Worm (Caenorhabditis elegans) whole organism, early embryonic: ENCODE results near the gene cec-1.

ENCODE experiments used
- F13C5.2 ChIP-seq: sonication (generic microtip); optimal IDR thresholded peaks from 2 replicates; lab custom pipeline; 2017; ENCODE audit warnings: mild to moderate bottlenecking, missing genetic modification characterization, inconsistent platforms, missing compliant biosample characterization
- aly-1 ChIP-seq: sonication (generic microtip); optimal IDR thresholded peaks from 2 replicates; lab custom pipeline; 2016; ENCODE audit warnings: missing genetic modification characterization, missing compliant biosample characterization
- ama-1 ChIP-seq: fragments of 150-350 bp; optimal IDR thresholded peaks from 2 replicates; lab custom pipeline; 2014
- ceh-13 ChIP-seq: fragments of 200-800 bp; sonication (Bioruptor generic); optimal IDR thresholded peaks from 2 replicates; lab custom pipeline; 2018; ENCODE audit warnings: mild to moderate bottlenecking, missing genetic modification characterization, missing compliant biosample characterization
- ets-7 ChIP-seq: sonication (generic microtip); optimal IDR thresholded peaks from 2 replicates; lab custom pipeline; 2016; ENCODE audit warnings: missing genotype, missing genetic modification characterization, missing compliant biosample characterization
- hmbx-1 ChIP-seq: sonication (generic microtip); optimal IDR thresholded peaks from 2 replicates; lab custom pipeline; 2016; ENCODE audit warnings: mild to moderate bottlenecking, missing genetic modification characterization, missing compliant biosample characterization
- hnd-1 ChIP-seq: sonication (generic microtip); optimal IDR thresholded peaks from 2 replicates; lab custom pipeline; 2016; ENCODE audit warnings: missing genetic modification characterization, missing compliant biosample characterization
- tra-4 ChIP-seq: sonication (generic microtip); optimal IDR thresholded peaks from 2 replicates; lab custom pipeline; 2017; ENCODE audit warnings: missing genetic modification characterization, missing compliant biosample characterization

DNA sequence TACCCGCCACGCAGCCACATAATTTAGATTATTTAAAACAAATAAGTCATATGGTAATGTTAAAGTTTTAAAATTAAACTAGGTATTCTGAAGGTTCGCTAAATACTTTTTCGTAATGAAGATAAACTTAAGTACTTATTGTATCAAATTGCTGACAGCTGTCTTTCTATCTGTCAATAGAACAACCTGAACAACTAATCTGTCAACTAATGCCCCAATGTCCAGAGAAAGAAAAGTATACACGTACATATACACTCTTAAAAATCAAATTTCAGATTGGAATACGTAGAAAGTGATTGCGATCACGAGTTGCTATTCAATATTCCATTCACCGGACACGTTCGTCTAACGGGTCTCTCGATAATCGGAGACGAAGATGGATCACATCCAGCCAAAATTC lies 15.4 kb upstream of the cec-1 start:
- no peak for TF ChIP-seq hmbx-1 (tag; lab: Kevin White, UChicago)
- no peak for TF ChIP-seq tra-4 (tag; lab: Kevin White, UChicago)
- TF ChIP-seq ama-1 = no peak
- TF ChIP-seq aly-1 (tag; lab: Kevin White, UChicago) = no peak
- no peak for TF ChIP-seq ets-7 (tag; lab: Kevin White, UChicago)
- TF ChIP-seq ceh-13 = no peak
- no peak for TF ChIP-seq hnd-1 (tag; lab: Kevin White, UChicago)
- TF ChIP-seq F13C5.2 (tag; lab: Kevin White, UChicago) = no peak
